Worm (Caenorhabditis elegans): ENCODE results near the gene F09E5.14.

The F09E5.14 gene

DNA sequence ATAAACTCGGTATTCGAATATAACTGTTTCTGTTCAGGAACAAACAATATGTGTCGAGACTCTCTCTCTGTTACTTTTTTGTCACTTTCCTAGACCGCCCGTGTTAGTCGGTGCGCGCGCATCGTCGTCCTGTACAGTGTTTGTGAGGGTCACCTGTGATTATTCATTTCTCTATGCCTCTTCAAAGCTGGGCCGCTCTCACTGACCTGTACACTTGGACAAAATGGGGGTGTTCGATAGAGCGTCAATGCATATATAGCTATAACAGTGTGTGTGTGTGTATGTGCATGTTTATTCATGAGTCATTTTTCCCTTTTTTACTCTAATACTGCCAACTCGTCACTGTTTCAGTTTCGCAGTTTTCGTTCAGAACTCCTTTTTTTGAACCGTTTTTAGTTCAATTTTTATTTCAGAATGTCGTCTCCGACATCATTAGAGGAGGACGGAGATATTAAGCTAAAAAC is 35.0 kb upstream of the F09E5.14 start, which contains the start of gene pkc-3 (continued):
- no peak for TF ChIP-seq ztf-3 (GFP tag; optimal IDR thresholded peaks at IDR 0.05)
- TF ChIP-seq ztf-25 (GFP tag; IDR thresholded peaks at IDR 0.05), result no peak
- TF ChIP-seq mel-28 (tag; optimal IDR thresholded peaks at IDR 0.05; ENCODE audit: borderline replicate concordance), result no peak
- peak; percentile 88 for TF ChIP-seq Y95B8A.8 (GFP tag; IDR thresholded peaks at IDR 0.05)
- peak; percentile 83 for TF ChIP-seq ztf-18 (tag; optimal IDR thresholded peaks at IDR 0.05)
- TF ChIP-seq lsl-1 (GFP tag; optimal IDR thresholded peaks at IDR 0.05), result peak; percentile 44
- TF ChIP-seq B0019.2 (GFP tag; conservative IDR thresholded peaks at IDR 0.05), result no peak
- no peak; the same call in 1 of the 2 replicates for TF ChIP-seq attf-3 (GFP tag; conservative IDR thresholded peaks at IDR 0.05)
- TF ChIP-seq B0261.1 (tag; optimal IDR thresholded peaks at IDR 0.05), result no peak

DNA sequence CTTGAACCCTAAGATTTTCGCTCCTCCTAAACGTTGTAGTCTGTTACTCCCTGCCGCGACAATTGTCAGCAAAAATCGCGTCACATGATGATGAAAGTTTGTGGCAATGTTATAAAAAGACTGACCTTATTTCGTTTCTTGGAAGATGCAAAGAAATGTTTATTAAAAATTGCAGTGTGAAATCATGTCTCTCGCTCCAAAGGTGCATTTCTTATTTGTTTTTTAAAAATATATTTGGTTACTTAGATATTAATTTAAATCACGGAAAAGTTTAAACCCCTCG is 33.5 kb upstream of the F09E5.14 start:
- peak in 1 of 2 experiments; percentile 5 for TF ChIP-seq let-607 (tag; optimal IDR thresholded peaks at IDR 0.05)
- TF ChIP-seq F57C9.4 (tag; optimal IDR thresholded peaks at IDR 0.05), result no peak
- 0 out of 2 replicates have a peak, but pooled peaks have one; percentile 29 for TF ChIP-seq lin-26 (GFP tag; IDR thresholded peaks at IDR 0.05)
- peak; percentile 16 for TF ChIP-seq nhr-80 (tag; optimal IDR thresholded peaks at IDR 0.05)

DNA sequence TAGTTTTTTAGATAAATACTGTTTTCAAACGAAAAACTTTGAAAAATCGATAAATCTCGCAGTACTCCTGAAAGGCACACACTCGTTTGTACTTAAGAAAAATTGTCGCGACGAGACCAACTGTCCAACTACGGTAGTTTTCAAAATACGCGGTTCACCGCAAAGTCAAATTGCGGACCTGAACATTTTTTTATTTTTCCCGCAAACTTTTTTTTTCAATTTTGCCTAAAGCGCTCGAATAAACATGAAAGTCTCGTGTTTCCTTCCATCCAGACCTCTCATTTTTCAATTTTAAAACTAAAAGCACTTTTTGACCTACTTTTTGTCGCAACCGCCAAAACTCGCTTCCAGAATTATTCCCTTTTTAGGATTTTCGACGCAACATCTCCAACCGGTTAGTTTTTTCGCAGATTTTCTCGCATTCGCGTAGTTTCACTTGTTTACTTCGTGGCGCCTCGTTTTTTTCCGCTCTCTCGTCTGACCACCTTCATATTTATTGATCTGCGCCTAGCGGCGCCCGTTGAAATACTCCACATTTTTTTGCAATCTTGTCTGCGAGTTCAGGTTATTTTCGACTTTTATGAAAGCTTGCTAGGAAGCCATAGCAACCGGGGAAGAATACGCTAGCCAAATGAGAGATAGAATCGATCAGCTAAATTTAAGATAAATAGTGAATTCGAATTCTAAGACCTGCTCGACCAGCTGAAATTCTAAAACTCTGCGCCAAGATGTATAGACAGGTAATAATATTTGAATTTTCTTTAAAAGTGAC is 33.0 kb upstream of the F09E5.14 start, which contains the start of gene prdx-2:
TSS of gene prdx-2 (plus strand) at position 729 of the 772 bp plus-strand sequence.
- TF ChIP-seq dpff-1 (tag; optimal IDR thresholded peaks at IDR 0.05) (no peak), ets-4 (GFP tag; optimal IDR thresholded peaks at IDR 0.05) (no peak), cebp-1 (GFP tag; IDR thresholded peaks at IDR 0.05) (no peak), cebp-1 (tag; optimal IDR thresholded peaks at IDR 0.05) (no peak), nfya-1 (tag; optimal IDR thresholded peaks at IDR 0.05; ENCODE audit: borderline replicate concordance, insufficient read depth) (no peak), ztf-18 (tag; optimal IDR thresholded peaks at IDR 0.05) (peak; percentile 22), pbrm-1 (GFP tag; IDR thresholded peaks at IDR 0.05) (peak; percentile 68; the same call in 1 of the 2 replicates), efl-1 (GFP tag; optimal IDR thresholded peaks at IDR 0.05) (peak; percentile 87), F52B5.7 (tag; optimal IDR thresholded peaks at IDR 0.05) (no peak), tlf-1 (GFP tag; optimal IDR thresholded peaks at IDR 0.05) (peak; percentile 81), snpc-1.1 (tag; optimal IDR thresholded peaks at IDR 0.05; ENCODE audit: insufficient read depth) (no peak), B0035.1 (tag; optimal IDR thresholded peaks at IDR 0.05) (no peak), D2030.7 (GFP tag; IDR thresholded peaks at IDR 0.05) (peak; percentile 89), ceh-79 (tag; optimal IDR thresholded peaks at IDR 0.05) (no peak), dox-1 (GFP tag; IDR thresholded peaks at IDR 0.05) (peak; percentile 82), ceh-27 (GFP tag; optimal IDR thresholded peaks at IDR 0.05) (no peak), Y56A3A.18 (GFP tag; IDR thresholded peaks at IDR 0.05) (no peak), F49E8.2 (tag; optimal IDR thresholded peaks at IDR 0.05; ENCODE audit: insufficient read depth) (peak; percentile 16), attf-6 (GFP tag; IDR thresholded peaks at IDR 0.05) (peak; percentile 68; the same call in 1 of the 2 replicates), lin-26 (GFP tag; IDR thresholded peaks at IDR 0.05) (no peak), nhr-120 (GFP tag; IDR thresholded peaks at IDR 0.05) (no peak), tbx-9 (tag; optimal IDR thresholded peaks at IDR 0.05; ENCODE audit: borderline replicate concordance) (no peak), F33H1.4 (GFP tag; IDR thresholded peaks at IDR 0.05) (peak; percentile 90), ZK185.1 (tag; optimal IDR thresholded peaks at IDR 0.05; ENCODE audit: poor library complexity, severe bottlenecking) (no peak), ceh-40 (GFP tag; IDR thresholded peaks at IDR 0.05) (no peak), egl-18 (GFP tag; IDR thresholded peaks at IDR 0.05) (no peak), ccch-3 (GFP tag; optimal IDR thresholded peaks at IDR 0.05) (no peak), madf-10 (tag; optimal IDR thresholded peaks at IDR 0.05) (no peak), F37B4.10 (GFP tag; IDR thresholded peaks at IDR 0.05) (no peak), attf-5 (GFP tag; optimal IDR thresholded peaks at IDR 0.05) (no peak), madf-3 (GFP tag; IDR thresholded peaks at IDR 0.05) (peak; percentile 86; the same call in 1 of the 2 replicates), egrh-3 (GFP tag; IDR thresholded peaks at IDR 0.05) (no peak), lsl-1 (GFP tag; optimal IDR thresholded peaks at IDR 0.05) (peak; percentile 98), ztf-28 (GFP tag; IDR thresholded peaks at IDR 0.05) (0 out of 2 replicates have a peak, but pooled peaks have one; percentile 4)

Data from whole organism, young adult.